Worm (Caenorhabditis elegans) whole organism, L4 larva: ENCODE results near the gene shc-3.

Experiments used
- F26F4.8 ChIP-seq: fragments of 200-800 bp; sonication (Bioruptor generic); conservative IDR thresholded peaks from 2 replicates; pipeline ENCODE4 v1.3.6; 2022; ENCODE audit warnings: missing genetic modification characterization, missing compliant biosample characterization
- F49E8.2 ChIP-seq: sonication (generic microtip); optimal IDR thresholded peaks from 2 replicates; lab custom pipeline; 2016; ENCODE audit warnings: missing compliant biosample characterization, mild to moderate bottlenecking, missing genetic modification characterization, borderline replicate concordance
- R02D3.7 ChIP-seq: fragments of 150-350 bp; sonication (generic microtip); optimal IDR thresholded peaks from 3 replicates; lab custom pipeline; 2014; ENCODE audit warnings: missing biosample characterization, missing genetic modification characterization
- T20F7.1 ChIP-seq: fragments of 200-800 bp; sonication (Bioruptor generic); optimal IDR thresholded peaks from 2 replicates; lab custom pipeline; 2018; ENCODE audit warnings: mild to moderate bottlenecking, missing genetic modification characterization, missing compliant biosample characterization
- T26A8.4 ChIP-seq: fragments of 200-800 bp; sonication (Bioruptor generic); IDR thresholded peaks from 2 replicates; pipeline ENCODE4 v1.3.6; 2022; ENCODE audit warnings: missing genetic modification characterization, missing compliant biosample characterization
- ZK337.2 ChIP-seq: fragments of 200-800 bp; sonication (Bioruptor generic); IDR thresholded peaks from 2 replicates; pipeline ENCODE4 v1.3.6; 2022; ENCODE audit warnings: missing genetic modification reagents, missing genetic modification characterization, missing compliant biosample characterization
- aha-1 ChIP-seq: fragments of 150-350 bp; peaks from one replicate; lab custom pipeline; 2014; ENCODE audit warnings: missing biosample characterization, missing genetic modification characterization
- arid-1 ChIP-seq: fragments of 200-800 bp; sonication (Bioruptor generic); conservative IDR thresholded peaks from 2 replicates; pipeline ENCODE4 v1.3.6; 2022; ENCODE audit warnings: missing genetic modification reagents, missing genetic modification characterization, missing compliant biosample characterization
- ceh-32 ChIP-seq: sonication (generic microtip); optimal IDR thresholded peaks from 2 replicates; lab custom pipeline; 2016; ENCODE audit warnings: mild to moderate bottlenecking, missing genetic modification characterization, missing compliant biosample characterization; ENCODE audit not compliant: poor library complexity
- ceh-44 ChIP-seq: fragments of 200-800 bp; sonication (Bioruptor generic); IDR thresholded peaks from 2 replicates; pipeline ENCODE4 v1.3.6; 2022; ENCODE audit warnings: missing genetic modification reagents, missing genetic modification characterization, missing compliant biosample characterization
- ceh-82 ChIP-seq: sonication (generic microtip); optimal IDR thresholded peaks from 2 replicates; lab custom pipeline; 2017; ENCODE audit warnings: missing biosample characterization, missing genetic modification characterization
- ces-1 ChIP-seq: fragments of 150-350 bp; sonication (generic microtip); optimal IDR thresholded peaks from 4 replicates; lab custom pipeline; 2014; ENCODE audit warnings: missing biosample characterization, missing genetic modification reagents, missing genetic modification characterization
- daf-12 ChIP-seq: fragments of 150-350 bp; optimal IDR thresholded peaks from 2 replicates; lab custom pipeline; 2014; ENCODE audit warnings: missing biosample characterization, missing genetic modification reagents, missing genetic modification characterization
- daf-16 ChIP-seq, 3 experiments: sonication (generic microtip); optimal IDR thresholded peaks; 2 replicates each; lab custom pipeline; 2016 to 2017; ENCODE audit warnings: missing genetic modification characterization in 3 of 3, missing genetic modification reagents in 3 of 3, mild to moderate bottlenecking in 2 of 3, missing compliant biosample characterization in 2 of 3, missing biosample characterization in 1 of 3, moderate library complexity in 1 of 3
- daf-19 ChIP-seq: fragments of 200-800 bp; sonication (Bioruptor generic); conservative IDR thresholded peaks from 2 replicates; pipeline ENCODE4 v1.3.6; 2022; ENCODE audit warnings: missing genetic modification characterization, missing compliant biosample characterization
- daf-8 ChIP-seq: fragments of 200-800 bp; sonication (Bioruptor generic); IDR thresholded peaks from 2 replicates; pipeline ENCODE4 v1.3.6; 2022; ENCODE audit warnings: missing genetic modification characterization, missing compliant biosample characterization
- dmd-6 ChIP-seq: fragments of 200-800 bp; sonication (Bioruptor generic); IDR thresholded peaks from 2 replicates; pipeline ENCODE4 v1.3.6; 2022; ENCODE audit warnings: missing genetic modification reagents, missing genetic modification characterization, missing compliant biosample characterization
- dmd-9 ChIP-seq: fragments of 200-800 bp; sonication (Bioruptor generic); IDR thresholded peaks from 2 replicates; pipeline ENCODE4 v1.3.6; 2022; ENCODE audit warnings: missing genetic modification reagents, missing genetic modification characterization, missing compliant biosample characterization
- duxl-1 ChIP-seq: sonication (generic microtip); optimal IDR thresholded peaks from 2 replicates; lab custom pipeline; 2016; ENCODE audit warnings: mild to moderate bottlenecking, missing genetic modification characterization, moderate library complexity, missing compliant biosample characterization; ENCODE audit not compliant: poor library complexity
- dve-1 ChIP-seq: sonication (generic microtip); optimal IDR thresholded peaks from 2 replicates; lab custom pipeline; 2017; ENCODE audit warnings: antibody characterized with exemption, mild to moderate bottlenecking, missing genetic modification characterization, missing compliant biosample characterization; ENCODE audit not compliant: insufficient read depth
- gei-8 ChIP-seq: fragments of 200-800 bp; sonication (Bioruptor generic); optimal IDR thresholded peaks from 2 replicates; lab custom pipeline; 2018; ENCODE audit warnings: mild to moderate bottlenecking, missing genetic modification characterization, missing compliant biosample characterization
- hlh-11 ChIP-seq: fragments of 200-800 bp; sonication (Bioruptor generic); optimal IDR thresholded peaks from 2 replicates; lab custom pipeline; 2018; ENCODE audit warnings: mild to moderate bottlenecking, missing genetic modification characterization, missing compliant biosample characterization
- jun-1 ChIP-seq: fragments of 150-350 bp; optimal IDR thresholded peaks from 2 replicates; lab custom pipeline; 2014; ENCODE audit warnings: missing biosample characterization, missing genetic modification reagents, missing genetic modification characterization
- lir-3 ChIP-seq: sonication (generic microtip); optimal IDR thresholded peaks from 2 replicates; lab custom pipeline; 2016; ENCODE audit warnings: mild to moderate bottlenecking, missing genetic modification characterization, missing compliant biosample characterization
- lsy-2 ChIP-seq, 2 experiments: fragments of 150-350 bp in 1 of 2; sonication (generic microtip) in 1 of 2; optimal IDR thresholded peaks; 2 replicates each; lab custom pipeline; 2014 to 2017; ENCODE audit warnings: missing biosample characterization in 2 of 2, missing genetic modification characterization in 2 of 2
- madf-5 ChIP-seq, 2 experiments: fragments of 200-800 bp; sonication (Bioruptor generic); IDR thresholded peaks; 2 replicates each; pipeline ENCODE4 v1.3.6; 2022; ENCODE audit warnings: missing compliant biosample characterization in 2 of 2, missing genetic modification characterization in 2 of 2
- mep-1 ChIP-seq: fragments of 150-350 bp; sonication (generic microtip); optimal IDR thresholded peaks from 3 replicates; lab custom pipeline; 2014; ENCODE audit warnings: missing biosample characterization, missing genetic modification characterization
- mes-2 ChIP-seq: sonication (generic microtip); optimal IDR thresholded peaks from 2 replicates; lab custom pipeline; 2016; ENCODE audit warnings: missing genotype, mild to moderate bottlenecking, missing genetic modification characterization, missing compliant biosample characterization; ENCODE audit not compliant: poor library complexity, severe bottlenecking
- mxl-2 ChIP-seq: fragments of 200-800 bp; sonication (Bioruptor generic); conservative IDR thresholded peaks from 2 replicates; pipeline ENCODE4 v1.3.6; 2022; ENCODE audit warnings: missing genetic modification reagents, missing genetic modification characterization, missing compliant biosample characterization
- mxl-3 ChIP-seq: fragments of 200-800 bp; sonication (Bioruptor generic); optimal IDR thresholded peaks from 2 replicates; lab custom pipeline; 2018; ENCODE audit warnings: mild to moderate bottlenecking, missing genetic modification characterization, missing compliant biosample characterization
- nhr-102 ChIP-seq: sonication (generic microtip); optimal IDR thresholded peaks from 2 replicates; lab custom pipeline; 2016; ENCODE audit warnings: mild to moderate bottlenecking, missing genetic modification characterization, moderate library complexity, missing compliant biosample characterization
- nhr-111 ChIP-seq: fragments of 200-800 bp; sonication (Bioruptor generic); optimal IDR thresholded peaks from 2 replicates; lab custom pipeline; 2018; ENCODE audit warnings: mild to moderate bottlenecking, missing genetic modification characterization, missing compliant biosample characterization
- nhr-25 ChIP-seq: sonication (generic microtip); optimal IDR thresholded peaks from 2 replicates; lab custom pipeline; 2017; ENCODE audit warnings: missing genetic modification characterization, mild to moderate bottlenecking, missing compliant biosample characterization, antibody characterized with exemption, moderate library complexity, borderline replicate concordance; ENCODE audit not compliant: insufficient read depth
- nhr-28 ChIP-seq: fragments of 150-350 bp; optimal IDR thresholded peaks from 2 replicates; lab custom pipeline; 2014; ENCODE audit warnings: missing biosample characterization, missing genetic modification characterization
- nhr-42 ChIP-seq: fragments of 200-800 bp; sonication (Bioruptor generic); IDR thresholded peaks from 2 replicates; pipeline ENCODE4 v1.3.6; 2022; ENCODE audit warnings: missing genetic modification characterization, missing compliant biosample characterization
- nhr-6 ChIP-seq: fragments of 150-350 bp; optimal IDR thresholded peaks from 2 replicates; lab custom pipeline; 2014; ENCODE audit warnings: missing biosample characterization, missing genetic modification characterization
- nhr-77 ChIP-seq: fragments of 150-350 bp; optimal IDR thresholded peaks from 2 replicates; lab custom pipeline; 2014; ENCODE audit warnings: missing biosample characterization, missing genetic modification characterization
- php-3 ChIP-seq: fragments of 200-800 bp; sonication (Bioruptor generic); IDR thresholded peaks from 2 replicates; pipeline ENCODE4 v1.3.6; 2022; ENCODE audit warnings: missing genetic modification reagents, missing genetic modification characterization, missing compliant biosample characterization
- pqm-1 ChIP-seq: sonication (generic microtip); optimal IDR thresholded peaks from 2 replicates; lab custom pipeline; 2017; ENCODE audit warnings: missing biosample characterization, missing genetic modification characterization
- rbr-2 ChIP-seq: sonication (generic microtip); optimal IDR thresholded peaks from 2 replicates; lab custom pipeline; 2016; ENCODE audit warnings: missing genotype, missing genetic modification characterization, missing compliant biosample characterization
- sdz-12 ChIP-seq: fragments of 200-800 bp; sonication (Bioruptor generic); optimal IDR thresholded peaks from 2 replicates; lab custom pipeline; 2018; ENCODE audit warnings: mild to moderate bottlenecking, missing genetic modification characterization, missing compliant biosample characterization
- snpc-1.2 ChIP-seq: fragments of 200-800 bp; sonication (Bioruptor generic); IDR thresholded peaks from 2 replicates; pipeline ENCODE4 v1.3.6; 2022; ENCODE audit warnings: missing genetic modification reagents, missing genetic modification characterization, missing compliant biosample characterization
- spr-1 ChIP-seq: sonication (generic microtip); optimal IDR thresholded peaks from 2 replicates; lab custom pipeline; 2016; ENCODE audit warnings: mild to moderate bottlenecking, missing genetic modification characterization, missing compliant biosample characterization
- unc-130 ChIP-seq: sonication (generic microtip); optimal IDR thresholded peaks from 2 replicates; lab custom pipeline; 2016; ENCODE audit warnings: missing genetic modification reagents, missing genetic modification characterization, missing compliant biosample characterization
- unc-39 ChIP-seq: sonication (generic microtip); optimal IDR thresholded peaks from 2 replicates; lab custom pipeline; 2017; ENCODE audit warnings: missing biosample characterization, missing genetic modification characterization
- vab-7 ChIP-seq: fragments of 200-800 bp; sonication (Bioruptor generic); IDR thresholded peaks from 2 replicates; pipeline ENCODE4 v1.3.6; 2022; ENCODE audit warnings: missing genetic modification reagents, missing genetic modification characterization, missing compliant biosample characterization
- zfp-2 ChIP-seq: sonication (generic microtip); optimal IDR thresholded peaks from 2 replicates; lab custom pipeline; 2016; ENCODE audit warnings: mild to moderate bottlenecking, missing genetic modification characterization, missing compliant biosample characterization
- zip-2 ChIP-seq: fragments of 150-350 bp; optimal IDR thresholded peaks from 2 replicates; lab custom pipeline; 2014; ENCODE audit warnings: missing biosample characterization, missing genetic modification characterization
- ztf-11 ChIP-seq: fragments of 150-350 bp; optimal IDR thresholded peaks from 2 replicates; lab custom pipeline; 2014; ENCODE audit warnings: missing biosample characterization, missing genetic modification characterization

Gene shc-3

ce11 chrX:13672622-13673021 is 44.7 kb upstream of the shc-3 start (continued):
- TF ChIP-seq sdz-12 (GFP tag; lab: Kevin White, UChicago) (no peak), pqm-1 (tag; lab: Kevin White, UChicago) (peak; percentile 72), nhr-77 (peak; percentile 14), dmd-6 (GFP tag; lab: Robert Waterston, UW) (peak; percentile 50; the same call in 1 of the 2 replicates), madf-5 (GFP tag; IDR thresholded peaks at IDR 0.05; lab: Robert Waterston, UW) (no peak), ceh-82 (no peak), snpc-1.2 (GFP tag; lab: Robert Waterston, UW) (no peak), daf-12 (tag; lab: Kevin White, UChicago) (no peak), aha-1 (tag; lab: Kevin White, UChicago) (peak; percentile 85), mes-2 (tag; lab: Kevin White, UChicago) (peak; percentile 39), daf-8 (GFP tag; lab: Robert Waterston, UW) (no peak), nhr-25 (tag; lab: Kevin White, UChicago) (no peak), vab-7 (GFP tag; lab: Robert Waterston, UW) (no peak), nhr-28 (tag; lab: Kevin White, UChicago) (peak; percentile 76), dve-1 (peak; percentile 56)

ce11 chrX:13675444-13675843 is 41.9 kb upstream of the shc-3 start:
- TF ChIP-seq lsy-2 (tag; optimal IDR thresholded peaks at IDR 0.05; lab: Kevin White, UChicago): no peak
- TF ChIP-seq nhr-102: no peak
- TF ChIP-seq ceh-44: no peak
- TF ChIP-seq gei-8 (GFP tag; lab: Kevin White, UChicago): no peak
- TF ChIP-seq spr-1 (tag; lab: Kevin White, UChicago): no peak
- no peak for TF ChIP-seq T26A8.4 (GFP tag; lab: Robert Waterston, UW)
- no peak for TF ChIP-seq dmd-9 (GFP tag; lab: Robert Waterston, UW)
- TF ChIP-seq duxl-1: no peak
- TF ChIP-seq mep-1: peak; percentile 7
- TF ChIP-seq daf-19 (GFP tag; lab: Robert Waterston, UW): no peak
- no peak for TF ChIP-seq ZK337.2 (GFP tag; lab: Robert Waterston, UW)
- TF ChIP-seq ceh-32 (tag; lab: Kevin White, UChicago): no peak
- TF ChIP-seq ces-1 (GFP tag; lab: Kevin White, UChicago): no peak
- no peak for TF ChIP-seq php-3
- TF ChIP-seq unc-39 (tag; lab: Kevin White, UChicago): no peak
- peak; percentile 10 for TF ChIP-seq rbr-2
- TF ChIP-seq F26F4.8 (GFP tag; lab: Robert Waterston, UW): no peak
- TF ChIP-seq unc-130: no peak
- no peak for TF ChIP-seq T20F7.1
- no peak for TF ChIP-seq daf-8 (GFP tag; lab: Robert Waterston, UW)
- TF ChIP-seq R02D3.7: no peak
- no peak for TF ChIP-seq pqm-1 (tag; lab: Kevin White, UChicago)
- no peak for TF ChIP-seq nhr-42 (GFP tag; lab: Robert Waterston, UW)
- TF ChIP-seq mxl-2 (GFP tag; lab: Robert Waterston, UW): no peak
- no peak for TF ChIP-seq jun-1 (tag; lab: Kevin White, UChicago)
- TF ChIP-seq zip-2: no peak
- TF ChIP-seq nhr-6 (tag; lab: Kevin White, UChicago): peak; percentile 29
- no peak for TF ChIP-seq arid-1 (GFP tag; lab: Robert Waterston, UW)
- TF ChIP-seq ztf-11 (tag; lab: Kevin White, UChicago): no peak
- TF ChIP-seq dmd-6 (GFP tag; lab: Robert Waterston, UW): peak; percentile 43; the same call in 1 of the 2 replicates
- peak; percentile 75 for TF ChIP-seq hlh-11
- TF ChIP-seq nhr-25 (tag; lab: Kevin White, UChicago): peak; percentile 24
- no peak for TF ChIP-seq daf-16 (GFP tag; optimal IDR thresholded peaks at IDR 0.05; lab: Kevin White, UChicago)
- no peak for TF ChIP-seq daf-16 (tag; optimal IDR thresholded peaks at IDR 0.05; lab: Kevin White, UChicago)
- no peak for TF ChIP-seq F49E8.2 (tag; lab: Kevin White, UChicago)
- TF ChIP-seq lir-3 (tag; lab: Kevin White, UChicago): no peak
- TF ChIP-seq zfp-2 (tag; lab: Kevin White, UChicago): no peak
- no peak for TF ChIP-seq nhr-111 (GFP tag; lab: Kevin White, UChicago)
- peak; percentile 21 for TF ChIP-seq mes-2 (tag; lab: Kevin White, UChicago)
- TF ChIP-seq mxl-3 (GFP tag; lab: Kevin White, UChicago): peak; percentile 16
